Worm (Caenorhabditis elegans) whole organism, young adult: ENCODE measurements around the gene F55C12.2.

Experiments used
- D2030.7 ChIP-seq: fragments of 200-800 bp; sonication (Bioruptor generic); IDR thresholded peaks from 2 replicates; pipeline ENCODE4 v1.3.6; 2022; ENCODE audit warnings: missing genetic modification reagents, missing genetic modification characterization, missing compliant biosample characterization
- F22D6.2 ChIP-seq: sonication (generic microtip); optimal IDR thresholded peaks from 2 replicates; lab custom pipeline; 2016; ENCODE audit warnings: mild to moderate bottlenecking, missing genetic modification characterization, missing compliant biosample characterization
- ceh-40 ChIP-seq: fragments of 200-800 bp; sonication (Bioruptor generic); IDR thresholded peaks from 2 replicates; pipeline ENCODE4 v1.3.6; 2022; ENCODE audit warnings: missing genetic modification characterization, missing compliant biosample characterization
- dox-1 ChIP-seq: fragments of 200-800 bp; sonication (Bioruptor generic); IDR thresholded peaks from 2 replicates; pipeline ENCODE4 v1.3.6; 2022; ENCODE audit warnings: missing genetic modification reagents, missing genetic modification characterization, missing compliant biosample characterization
- ekl-4 ChIP-seq: fragments of 200-800 bp; sonication (Bioruptor generic); IDR thresholded peaks from 2 replicates; pipeline ENCODE4 v1.3.6; 2022; ENCODE audit warnings: missing genetic modification reagents, missing genetic modification characterization, missing compliant biosample characterization
- snpc-4 ChIP-seq, 5 experiments: fragments of 150-350 bp in 1 of 5; sonication (generic microtip) in 4 of 5; optimal IDR thresholded peaks; 2 replicates each; lab custom pipeline; 2014 to 2018; ENCODE audit warnings: missing genetic modification characterization in 5 of 5, missing biosample characterization in 3 of 5, antibody characterized with exemption in 2 of 5, mild to moderate bottlenecking in 2 of 5, missing compliant biosample characterization in 2 of 5, missing genotype in 2 of 5, moderate library complexity in 2 of 5, missing genetic modification reagents in 1 of 5
- zfh-2 ChIP-seq: fragments of 200-800 bp; sonication (Bioruptor generic); conservative IDR thresholded peaks from 2 replicates; pipeline ENCODE4 v1.3.6; 2022; ENCODE audit warnings: missing genetic modification reagents, missing genetic modification characterization, missing compliant biosample characterization

DNA sequence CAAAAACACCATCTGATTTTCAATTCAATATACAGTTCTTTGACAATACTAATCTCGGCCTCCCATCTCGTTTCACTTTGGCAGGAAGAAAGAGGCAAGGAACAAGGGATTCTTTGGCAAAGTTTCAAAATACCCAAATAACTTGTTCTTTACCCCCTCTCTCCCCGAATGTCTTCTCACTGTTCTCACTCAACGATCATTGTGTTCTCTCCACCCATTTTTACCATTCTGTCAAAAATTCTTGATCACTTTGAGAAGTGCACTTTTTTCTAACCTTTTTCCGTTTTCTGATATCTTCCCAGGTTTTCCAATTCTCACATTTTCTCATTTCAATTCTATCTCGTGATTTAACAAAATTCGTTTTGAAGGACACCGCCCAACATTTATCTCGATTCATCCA, 22.5 kb upstream of the F55C12.2 start, which contains the start of gene H41C03.1:
- TF ChIP-seq D2030.7 (GFP tag; lab: Robert Waterston, UW), result no peak
- TF ChIP-seq ekl-4 (GFP tag; lab: Robert Waterston, UW), result no peak
- TF ChIP-seq dox-1, result no peak
- TF ChIP-seq ceh-40, result no peak
- no peak for TF ChIP-seq snpc-4 (GFP tag; optimal IDR thresholded peaks at IDR 0.05; lab: Kevin White, UChicago)
- TF ChIP-seq snpc-4 (tag; optimal IDR thresholded peaks at IDR 0.05; lab: Kevin White, UChicago), result no peak
- no peak for TF ChIP-seq F22D6.2 (tag; lab: Kevin White, UChicago)
- no peak for TF ChIP-seq zfh-2
